Worm (Caenorhabditis elegans) whole organism, late embryonic: Measurements from ENCODE around the gene clec-262.

Experiments used
- F13H6.1 ChIP-seq: sonication (generic microtip); optimal IDR thresholded peaks from 2 replicates; lab custom pipeline; 2016; ENCODE audit warnings: missing genetic modification characterization, missing compliant biosample characterization
- K02D7.2 ChIP-seq: sonication (generic microtip); optimal IDR thresholded peaks from 2 replicates; lab custom pipeline; 2017; ENCODE audit warnings: mild to moderate bottlenecking, missing genetic modification characterization, missing compliant biosample characterization
- K09A11.1 ChIP-seq: sonication (generic microtip); optimal IDR thresholded peaks from 2 replicates; lab custom pipeline; 2017; ENCODE audit warnings: antibody characterized with exemption, mild to moderate bottlenecking, missing genetic modification characterization, missing compliant biosample characterization; ENCODE audit not compliant: insufficient read depth
- T23F11.4 ChIP-seq: fragments of 200-800 bp; sonication (Bioruptor generic); optimal IDR thresholded peaks from 2 replicates; lab custom pipeline; 2018; ENCODE audit warnings: mild to moderate bottlenecking, missing genetic modification characterization, missing compliant biosample characterization
- ahr-1 ChIP-seq: sonication (generic microtip); optimal IDR thresholded peaks from 2 replicates; lab custom pipeline; 2016; ENCODE audit warnings: missing genetic modification characterization, missing compliant biosample characterization
- ama-1 ChIP-seq: fragments of 150-350 bp; optimal IDR thresholded peaks from 2 replicates; lab custom pipeline; 2014
- ceh-2 ChIP-seq: sonication (generic microtip); optimal IDR thresholded peaks from 2 replicates; lab custom pipeline; 2016; ENCODE audit warnings: missing genotype, missing genetic modification characterization, missing compliant biosample characterization
- ceh-30 ChIP-seq: fragments of 150-350 bp; optimal IDR thresholded peaks from 2 replicates; lab custom pipeline; 2014; ENCODE audit warnings: missing biosample characterization, missing genetic modification characterization
- ceh-34 ChIP-seq: sonication (generic microtip); optimal IDR thresholded peaks from 2 replicates; lab custom pipeline; 2016; ENCODE audit warnings: mild to moderate bottlenecking, missing genetic modification characterization, missing compliant biosample characterization
- ceh-6 ChIP-seq: fragments of 200-800 bp; sonication (Bioruptor generic); optimal IDR thresholded peaks from 2 replicates; lab custom pipeline; 2018; ENCODE audit warnings: mild to moderate bottlenecking, missing genetic modification characterization, missing compliant biosample characterization
- ceh-9 ChIP-seq: sonication (generic microtip); optimal IDR thresholded peaks from 2 replicates; lab custom pipeline; 2016; ENCODE audit warnings: mild to moderate bottlenecking, missing genetic modification characterization, inconsistent platforms, missing compliant biosample characterization
- che-1 ChIP-seq: sonication (generic microtip); optimal IDR thresholded peaks from 2 replicates; lab custom pipeline; 2016; ENCODE audit warnings: mild to moderate bottlenecking, missing genetic modification characterization, missing compliant biosample characterization
- dmd-4 ChIP-seq: sonication (generic microtip); optimal IDR thresholded peaks from 2 replicates; lab custom pipeline; 2016; ENCODE audit warnings: borderline replicate concordance, missing genetic modification characterization, missing compliant biosample characterization
- elt-4 ChIP-seq: sonication (generic microtip); optimal IDR thresholded peaks from 2 replicates; lab custom pipeline; 2016; ENCODE audit warnings: missing genetic modification characterization, missing compliant biosample characterization
- ets-4 ChIP-seq: sonication (generic microtip); optimal IDR thresholded peaks from 2 replicates; lab custom pipeline; 2016; ENCODE audit warnings: missing genetic modification characterization, missing compliant biosample characterization
- eyg-1 ChIP-seq: sonication (generic microtip); optimal IDR thresholded peaks from 2 replicates; lab custom pipeline; 2016; ENCODE audit warnings: missing genotype, missing genetic modification characterization, missing compliant biosample characterization
- fax-1 ChIP-seq: sonication (generic microtip); optimal IDR thresholded peaks from 2 replicates; lab custom pipeline; 2016; ENCODE audit warnings: missing genotype, missing genetic modification characterization, missing compliant biosample characterization
- fkh-10 ChIP-seq: fragments of 150-350 bp; optimal IDR thresholded peaks from 2 replicates; lab custom pipeline; 2014; ENCODE audit warnings: missing biosample characterization, missing genetic modification reagents, missing genetic modification characterization
- fkh-6 ChIP-seq: sonication (generic microtip); optimal IDR thresholded peaks from 2 replicates; lab custom pipeline; 2016; ENCODE audit warnings: missing genetic modification characterization, missing compliant biosample characterization
- hlh-13 ChIP-seq: fragments of 200-800 bp; sonication (Bioruptor generic); optimal IDR thresholded peaks from 2 replicates; lab custom pipeline; 2018; ENCODE audit warnings: mild to moderate bottlenecking, missing genetic modification characterization, missing compliant biosample characterization
- hlh-15 ChIP-seq: sonication (generic microtip); optimal IDR thresholded peaks from 2 replicates; lab custom pipeline; 2016; ENCODE audit warnings: missing genetic modification characterization, missing compliant biosample characterization
- hlh-30 ChIP-seq: sonication (generic microtip); optimal IDR thresholded peaks from 2 replicates; lab custom pipeline; 2017; ENCODE audit warnings: antibody characterized with exemption, missing genetic modification characterization, missing compliant biosample characterization; ENCODE audit not compliant: insufficient read depth
- hlh-8 ChIP-seq: sonication (generic microtip); optimal IDR thresholded peaks from 2 replicates; lab custom pipeline; 2016; ENCODE audit warnings: missing genotype, missing genetic modification characterization, missing compliant biosample characterization
- lin-11 ChIP-seq: fragments of 200-800 bp; sonication (Bioruptor generic); optimal IDR thresholded peaks from 2 replicates; lab custom pipeline; 2018; ENCODE audit warnings: mild to moderate bottlenecking, missing genetic modification characterization, missing compliant biosample characterization
- madf-2 ChIP-seq: sonication (generic microtip); optimal IDR thresholded peaks from 2 replicates; lab custom pipeline; 2017; ENCODE audit warnings: missing genetic modification characterization, missing compliant biosample characterization
- mec-3 ChIP-seq: sonication (generic microtip); optimal IDR thresholded peaks from 2 replicates; lab custom pipeline; 2016; ENCODE audit warnings: borderline replicate concordance, missing genetic modification characterization, missing compliant biosample characterization
- nfya-1 ChIP-seq: sonication (generic microtip); optimal IDR thresholded peaks from 2 replicates; lab custom pipeline; 2017; ENCODE audit warnings: missing genetic modification characterization, mild to moderate bottlenecking, missing compliant biosample characterization, antibody characterized with exemption, moderate library complexity
- nhr-11 ChIP-seq: fragments of 150-350 bp; optimal IDR thresholded peaks from 2 replicates; lab custom pipeline; 2014; ENCODE audit warnings: missing biosample characterization, missing genetic modification characterization
- nhr-232 ChIP-seq: sonication (generic microtip); optimal IDR thresholded peaks from 2 replicates; lab custom pipeline; 2016; ENCODE audit warnings: missing genetic modification characterization, missing compliant biosample characterization
- pax-1 ChIP-seq: fragments of 150-350 bp; optimal IDR thresholded peaks from 2 replicates; lab custom pipeline; 2014; ENCODE audit warnings: missing biosample characterization, missing genetic modification characterization
- pha-2 ChIP-seq: sonication (generic microtip); optimal IDR thresholded peaks from 2 replicates; lab custom pipeline; 2017; ENCODE audit warnings: mild to moderate bottlenecking, missing genetic modification characterization, missing compliant biosample characterization
- pha-4 ChIP-seq: fragments of 150-350 bp; optimal IDR thresholded peaks from 2 replicates; lab custom pipeline; 2018; ENCODE audit warnings: missing biosample characterization, missing genetic modification reagents, missing genetic modification characterization
- pqm-1 ChIP-seq: sonication (generic microtip); optimal IDR thresholded peaks from 2 replicates; lab custom pipeline; 2016; ENCODE audit warnings: missing genetic modification characterization, missing compliant biosample characterization
- pros-1 ChIP-seq: fragments of 150-350 bp; optimal IDR thresholded peaks from 2 replicates; lab custom pipeline; 2014; ENCODE audit warnings: missing biosample characterization, missing genetic modification reagents, missing genetic modification characterization
- rnt-1 ChIP-seq: sonication (generic microtip); optimal IDR thresholded peaks from 2 replicates; lab custom pipeline; 2016; ENCODE audit warnings: missing genetic modification characterization, missing compliant biosample characterization
- sdc-2 ChIP-seq: sonication (generic microtip); optimal IDR thresholded peaks from 2 replicates; lab custom pipeline; 2016; ENCODE audit warnings: missing genotype, missing genetic modification characterization, missing compliant biosample characterization
- sox-4 ChIP-seq: sonication (generic microtip); optimal IDR thresholded peaks from 2 replicates; lab custom pipeline; 2017; ENCODE audit warnings: mild to moderate bottlenecking, missing genetic modification characterization, inconsistent platforms, missing compliant biosample characterization
- syd-9 ChIP-seq: sonication (generic microtip); optimal IDR thresholded peaks from 2 replicates; lab custom pipeline; 2016; ENCODE audit warnings: mild to moderate bottlenecking, missing genetic modification characterization, moderate library complexity, missing compliant biosample characterization
- tbx-2 ChIP-seq: sonication (generic microtip); optimal IDR thresholded peaks from 2 replicates; lab custom pipeline; 2016; ENCODE audit warnings: missing genetic modification characterization, missing compliant biosample characterization
- tbx-7 ChIP-seq: sonication (generic microtip); optimal IDR thresholded peaks from 2 replicates; lab custom pipeline; 2016; ENCODE audit warnings: missing genotype, missing genetic modification characterization, missing compliant biosample characterization
- unc-55 ChIP-seq: sonication (generic microtip); optimal IDR thresholded peaks from 2 replicates; lab custom pipeline; 2017; ENCODE audit warnings: missing biosample characterization, missing genetic modification reagents, missing genetic modification characterization
- unc-86 ChIP-seq: sonication (generic microtip); optimal IDR thresholded peaks from 2 replicates; lab custom pipeline; 2016; ENCODE audit warnings: missing genetic modification characterization, missing compliant biosample characterization

Gene clec-262

ce11 chrV:20279309-20279708, 32.3 kb upstream of the clec-262 start:
- TF ChIP-seq lin-11 (tag; lab: Kevin White, UChicago) = no peak

ce11 chrV:20279811-20280317, 31.8 kb upstream of the clec-262 start, which contains the start of gene pqn-94:
Gene pqn-94 (minus strand): TSS chrV:20279861.
- TF ChIP-seq pha-4 (tag; lab: Kevin White, UChicago) (no peak), pha-2 (peak; percentile 33)

ce11 chrV:20282827-20283226, 28.8 kb upstream of the clec-262 start:
- no peak for TF ChIP-seq pax-1
- no peak for TF ChIP-seq ceh-34
- no peak for TF ChIP-seq hlh-30 (tag; lab: Kevin White, UChicago)
- TF ChIP-seq che-1 = no peak
- no peak for TF ChIP-seq fkh-10 (GFP tag; lab: Kevin White, UChicago)
- no peak for TF ChIP-seq syd-9 (tag; lab: Kevin White, UChicago)
- TF ChIP-seq fkh-6 (tag; lab: Kevin White, UChicago) = no peak
- no peak for TF ChIP-seq K09A11.1
- TF ChIP-seq ceh-9 (tag; lab: Kevin White, UChicago) = no peak
- TF ChIP-seq elt-4 (tag; lab: Kevin White, UChicago) = no peak
- no peak for TF ChIP-seq hlh-15 (tag; lab: Kevin White, UChicago)
- no peak for TF ChIP-seq T23F11.4
- TF ChIP-seq, all 69 proteins: peak for 0

- TF ChIP-seq madf-2 (tag; lab: Kevin White, UChicago) (no peak), ahr-1 (tag; lab: Kevin White, UChicago) (no peak), hlh-30 (tag; lab: Kevin White, UChicago) (no peak), ets-4 (tag; lab: Kevin White, UChicago) (no peak), nfya-1 (no peak), unc-55 (GFP tag; lab: Kevin White, UChicago) (no peak), unc-86 (tag; lab: Kevin White, UChicago) (no peak), lin-11 (tag; lab: Kevin White, UChicago) (no peak), T23F11.4 (no peak), tbx-2 (no peak), hlh-13 (GFP tag; lab: Kevin White, UChicago) (no peak), tbx-7 (tag; lab: Kevin White, UChicago) (no peak), K09A11.1 (no peak)
- TF ChIP-seq, all 69 proteins: peak for 0
Measured at ce11 chrV:20289317-20289716, 22.3 kb upstream of the clec-262 start, which contains the start of gene mlt-4. Gene mlt-4 (minus strand): TSS chrV:20289417.

ce11 chrV:20294388-20294787, 17.2 kb upstream of the clec-262 start, which contains the start of gene clec-261:
Gene clec-261 (minus strand): TSS chrV:20294488.
- no peak for TF ChIP-seq eyg-1
- TF ChIP-seq ceh-34 = no peak
- TF ChIP-seq syd-9 (tag; lab: Kevin White, UChicago) = no peak
- no peak for TF ChIP-seq hlh-13 (GFP tag; lab: Kevin White, UChicago)
- no peak for TF ChIP-seq sox-4 (tag; lab: Kevin White, UChicago)
- no peak for TF ChIP-seq pha-2
- no peak for TF ChIP-seq elt-4 (tag; lab: Kevin White, UChicago)
- no peak for TF ChIP-seq mec-3
- no peak for TF ChIP-seq nhr-232
- no peak for TF ChIP-seq nhr-11 (tag; lab: Kevin White, UChicago)
- no peak for TF ChIP-seq sdc-2 (tag; lab: Kevin White, UChicago)
- TF ChIP-seq, all 69 proteins: peak for 0

- TF ChIP-seq ceh-6 (GFP tag; lab: Kevin White, UChicago) = no peak
- no peak for TF ChIP-seq pax-1
- TF ChIP-seq unc-86 (tag; lab: Kevin White, UChicago) = no peak
- TF ChIP-seq hlh-8 (tag; lab: Kevin White, UChicago) = no peak
- no peak for TF ChIP-seq fax-1 (tag; lab: Kevin White, UChicago)
- TF ChIP-seq rnt-1 (tag; lab: Kevin White, UChicago) = no peak
- TF ChIP-seq F13H6.1 = no peak
- no peak for TF ChIP-seq madf-2 (tag; lab: Kevin White, UChicago)
- TF ChIP-seq ceh-9 (tag; lab: Kevin White, UChicago) = no peak
- TF ChIP-seq K02D7.2 = no peak
- TF ChIP-seq tbx-2 = no peak
- TF ChIP-seq fkh-10 (GFP tag; lab: Kevin White, UChicago) = no peak
- TF ChIP-seq dmd-4 (tag; lab: Kevin White, UChicago) = no peak
- no peak for TF ChIP-seq pros-1 (tag; lab: Kevin White, UChicago)
- no peak for TF ChIP-seq nhr-11 (tag; lab: Kevin White, UChicago)
- no peak for TF ChIP-seq ceh-2 (tag; lab: Kevin White, UChicago)
- TF ChIP-seq ahr-1 (tag; lab: Kevin White, UChicago) = no peak
- no peak for TF ChIP-seq pqm-1 (tag; lab: Kevin White, UChicago)
- no peak for TF ChIP-seq ceh-30 (tag; lab: Kevin White, UChicago)
- TF ChIP-seq ama-1 (lab: Kevin White, UChicago) = no peak
Measured at ce11 chrV:20297650-20298049, 14.0 kb upstream of the clec-262 start, which contains the start of gene ZC15.5. Gene ZC15.5 (plus strand): TSS chrV:20297950.
